Worm (Caenorhabditis elegans) whole organism, mixed stage, embryonic: ENCODE measurements around the gene col-153.

Experiments
- ces-1 ChIP-seq: fragments of 150-350 bp; optimal IDR thresholded peaks from 2 replicates; lab custom pipeline; 2014; ENCODE audit warnings: missing biosample characterization, missing genetic modification reagents, missing genetic modification characterization
- elt-3 ChIP-seq: fragments of 150-350 bp; optimal IDR thresholded peaks from 2 replicates; lab custom pipeline; 2014; ENCODE audit warnings: missing biosample characterization, missing genetic modification characterization

DNA sequence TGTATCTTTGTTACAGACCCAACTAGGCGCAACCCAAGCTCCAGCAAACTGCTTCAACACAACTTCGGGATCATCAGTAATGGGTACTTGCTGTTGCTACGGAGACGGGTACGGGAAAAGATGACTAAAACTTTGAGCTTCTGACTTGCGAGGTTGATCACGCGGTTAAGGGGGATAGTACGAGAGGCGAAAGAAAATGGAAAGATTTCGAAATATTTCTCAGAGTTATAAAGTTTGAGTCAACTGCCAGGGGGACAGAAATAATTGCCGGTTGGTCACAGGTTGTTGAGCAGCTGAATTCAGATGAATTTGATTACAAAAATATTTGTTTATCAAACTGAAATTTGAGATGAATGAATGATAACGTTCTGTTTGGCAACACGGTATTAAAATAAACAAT lies 24.0 kb upstream of the col-153 start:
- TF ChIP-seq elt-3 (tag; lab: Kevin White, UChicago) (no peak), ces-1 (no peak)
